Fruit fly (Drosophila melanogaster) whole organism, embryonic: ENCODE data around the gene Dph5.

Experiments used
- Awh ChIP-seq: fragments of 200-800 bp; sonication (Bioruptor generic); IDR thresholded peaks from 2 replicates; pipeline ENCODE4, ENCODE4 v1.3.6; 2022; ENCODE audit warnings: missing biosample characterization, missing genetic modification characterization
- Bdp1 ChIP-seq: fragments of 200-800 bp; sonication (Bioruptor generic); optimal IDR thresholded peaks from 3 replicates; lab custom pipeline; 2016; ENCODE audit warnings: missing biosample characterization, missing genetic modification characterization
- CG1024 ChIP-seq: fragments of 200-800 bp; sonication (Bioruptor generic); IDR thresholded peaks from 2 replicates; pipeline ENCODE4 v1.3.6; 2022; ENCODE audit warnings: missing biosample characterization, missing genetic modification characterization
- CG10274 ChIP-seq: fragments of 200-800 bp; sonication (Bioruptor generic); optimal IDR thresholded peaks from 3 replicates; lab custom pipeline; 2017; ENCODE audit warnings: missing biosample characterization, mild to moderate bottlenecking, missing genetic modification characterization
- CG11085 ChIP-seq: fragments of 200-800 bp; sonication (Bioruptor generic); IDR thresholded peaks from 2 replicates; pipeline ENCODE4 v1.3.6; 2022; ENCODE audit warnings: missing biosample characterization, missing genetic modification characterization
- CG14441 ChIP-seq: fragments of 200-800 bp; sonication (Bioruptor generic); IDR thresholded peaks from 2 replicates; pipeline ENCODE4 v1.3.6; 2022; ENCODE audit warnings: missing biosample characterization, missing genetic modification characterization
- CG15696 ChIP-seq: fragments of 200-800 bp; sonication (Bioruptor generic); optimal IDR thresholded peaks from 2 replicates; lab custom pipeline; 2019; ENCODE audit warnings: missing biosample characterization, mild to moderate bottlenecking, missing genetic modification characterization, moderate library complexity
- CG17359 ChIP-seq: fragments of 200-800 bp; sonication (Bioruptor generic); optimal IDR thresholded peaks from 3 replicates; lab custom pipeline; 2018; ENCODE audit warnings: missing biosample characterization, mild to moderate bottlenecking, missing genetic modification characterization, moderate library complexity
- CG17829 ChIP-seq: fragments of 200-800 bp; optimal IDR thresholded peaks from 2 replicates; lab custom pipeline; 2019; ENCODE audit warnings: missing biosample characterization, mild to moderate bottlenecking, missing genetic modification characterization, moderate library complexity
- CG1792 ChIP-seq: fragments of 200-800 bp; sonication (Bioruptor generic); optimal IDR thresholded peaks from 2 replicates; lab custom pipeline; 2016; ENCODE audit warnings: missing biosample characterization, missing genetic modification characterization
- CG2678 ChIP-seq: fragments of 200-800 bp; sonication (Bioruptor generic); optimal IDR thresholded peaks from 3 replicates; lab custom pipeline; 2019; ENCODE audit warnings: missing biosample characterization, mild to moderate bottlenecking, missing genetic modification characterization, moderate library complexity
- CG31388 ChIP-seq: fragments of 200-800 bp; sonication (Bioruptor generic); optimal IDR thresholded peaks from 2 replicates; lab custom pipeline; 2016; ENCODE audit warnings: missing biosample characterization, missing genetic modification characterization
- CG32532 ChIP-seq: fragments of 200-800 bp; sonication (Bioruptor generic); IDR thresholded peaks from 2 replicates; pipeline ENCODE4 v1.3.6; 2022; ENCODE audit warnings: missing biosample characterization, missing genetic modification characterization
- CG34376 ChIP-seq: fragments of 200-800 bp; sonication (Bioruptor generic); optimal IDR thresholded peaks from 2 replicates; lab custom pipeline; 2018; ENCODE audit warnings: missing biosample characterization, mild to moderate bottlenecking, missing genetic modification characterization
- CG43689 ChIP-seq: fragments of 200-800 bp; sonication (Bioruptor generic); IDR thresholded peaks from 2 replicates; pipeline ENCODE4 v1.3.6; 2022; ENCODE audit warnings: missing biosample characterization, missing genetic modification characterization
- CG4617 ChIP-seq: fragments of 200-800 bp; sonication (Bioruptor generic); optimal IDR thresholded peaks from 3 replicates; lab custom pipeline; 2016; ENCODE audit warnings: missing biosample characterization, missing genetic modification characterization, borderline replicate concordance
- CG7271 ChIP-seq: fragments of 200-800 bp; sonication (Bioruptor generic); optimal IDR thresholded peaks from 2 replicates; lab custom pipeline; 2018; ENCODE audit warnings: missing biosample characterization, mild to moderate bottlenecking, missing genetic modification characterization, moderate library complexity
- CG7372 ChIP-seq: fragments of 200-800 bp; sonication (Bioruptor generic); IDR thresholded peaks from 2 replicates; pipeline ENCODE4 v1.3.6; 2022; ENCODE audit warnings: missing biosample characterization, missing genetic modification characterization
- CG8924 ChIP-seq: fragments of 200-800 bp; optimal IDR thresholded peaks from 3 replicates; lab custom pipeline; 2019; ENCODE audit warnings: missing biosample characterization, mild to moderate bottlenecking, missing genetic modification characterization, moderate library complexity
- CG9215 ChIP-seq: fragments of 200-800 bp; sonication (Bioruptor generic); IDR thresholded peaks from 2 replicates; pipeline ENCODE4 v1.3.6; 2022; ENCODE audit warnings: missing biosample characterization, missing genetic modification characterization
- CG9876 ChIP-seq: fragments of 200-800 bp; sonication (Bioruptor generic); optimal IDR thresholded peaks from 2 replicates; lab custom pipeline; 2016; ENCODE audit warnings: missing biosample characterization, missing genetic modification characterization
- CTCF ChIP-seq: fragments of 200-800 bp; sonication (Bioruptor generic); optimal IDR thresholded peaks from 2 replicates; lab custom pipeline; 2017; ENCODE audit warnings: missing biosample characterization, mild to moderate bottlenecking, missing genetic modification characterization, moderate library complexity
- Deaf1 ChIP-seq: fragments of 200-800 bp; optimal IDR thresholded peaks from 3 replicates; lab custom pipeline; 2019; ENCODE audit warnings: missing biosample characterization, mild to moderate bottlenecking, missing genetic modification characterization, moderate library complexity
- Dip3 ChIP-seq: fragments of 200-800 bp; sonication (Bioruptor generic); optimal IDR thresholded peaks from 3 replicates; lab custom pipeline; 2016; ENCODE audit warnings: missing biosample characterization, missing genetic modification characterization
- Eip74EF ChIP-seq, 2 experiments: fragments of 200-800 bp in 1 of 2; fragments of >200 bp in 1 of 2; sonication (Bioruptor generic) in 1 of 2; optimal IDR thresholded peaks; 2 replicates each; lab custom pipeline; 2017 to 2019; ENCODE audit warnings: missing biosample characterization in 2 of 2, missing genetic modification characterization in 2 of 2, mild to moderate bottlenecking in 1 of 2, moderate library complexity in 1 of 2
- Ets97D ChIP-seq: fragments of 200-800 bp; sonication (Bioruptor generic); optimal IDR thresholded peaks from 3 replicates; lab custom pipeline; 2016; ENCODE audit warnings: missing biosample characterization, missing genetic modification characterization
- H15 ChIP-seq: fragments of 200-800 bp; sonication (Bioruptor generic); IDR thresholded peaks from 3 replicates; pipeline ENCODE4 v1.3.6; 2022; ENCODE audit warnings: missing biosample characterization, missing genetic modification characterization
- Meics ChIP-seq: fragments of 200-800 bp; sonication (Bioruptor generic); optimal IDR thresholded peaks from 2 replicates; lab custom pipeline; 2017; ENCODE audit warnings: missing biosample characterization, mild to moderate bottlenecking, missing genetic modification characterization
- Scr ChIP-seq: fragments of 200-800 bp; sonication (Bioruptor generic); IDR thresholded peaks from 2 replicates; pipeline ENCODE4 v1.3.6; 2022; ENCODE audit warnings: missing biosample characterization, missing genetic modification characterization; ENCODE audit not compliant: partially characterized antibody
- Stat92E ChIP-seq, 3 experiments: fragments of >200 bp in 2 of 3; fragments of 200-800 bp in 1 of 3; sonication (Bioruptor generic) in 1 of 3; optimal IDR thresholded peaks; 2 replicates each; lab custom pipeline; 2017 to 2019; ENCODE audit warnings: missing biosample characterization in 3 of 3, missing genetic modification characterization in 3 of 3, mild to moderate bottlenecking in 1 of 3, moderate library complexity in 1 of 3
- TFAM ChIP-seq: fragments of 200-800 bp; sonication (Bioruptor generic); optimal IDR thresholded peaks from 2 replicates; lab custom pipeline; 2017; ENCODE audit warnings: missing biosample characterization, missing genetic modification characterization, inconsistent platforms
- Vsx1 ChIP-seq: fragments of 200-800 bp; sonication (Bioruptor generic); optimal IDR thresholded peaks from 2 replicates; lab custom pipeline; 2017; ENCODE audit warnings: missing biosample characterization, mild to moderate bottlenecking, missing genetic modification characterization, missing genetic modification reagents
- YL-1 ChIP-seq: fragments of 200-800 bp; sonication (Bioruptor generic); optimal IDR thresholded peaks from 3 replicates; lab custom pipeline; 2017; ENCODE audit warnings: missing biosample characterization, mild to moderate bottlenecking, missing genetic modification characterization
- danr ChIP-seq: fragments of 200-800 bp; sonication (Bioruptor generic); IDR thresholded peaks from 2 replicates; pipeline ENCODE4 v1.3.6; 2022; ENCODE audit warnings: missing biosample characterization, missing genetic modification characterization
- gce ChIP-seq: fragments of 200-800 bp; sonication (Bioruptor generic); IDR thresholded peaks from 3 replicates; pipeline ENCODE4 v1.3.6; 2022; ENCODE audit warnings: missing biosample characterization, missing genetic modification characterization
- h ChIP-seq: fragments of >200 bp; optimal IDR thresholded peaks from 2 replicates; lab custom pipeline; 2017
- ind ChIP-seq: fragments of 200-800 bp; sonication (Bioruptor generic); optimal IDR thresholded peaks from 3 replicates; lab custom pipeline; 2016; ENCODE audit warnings: missing biosample characterization, missing genetic modification characterization
- kah ChIP-seq: fragments of 200-800 bp; sonication (Bioruptor generic); optimal IDR thresholded peaks from 2 replicates; lab custom pipeline; 2018; ENCODE audit warnings: missing biosample characterization, mild to moderate bottlenecking, missing genetic modification characterization
- mam ChIP-seq: fragments of 200-800 bp; sonication (Bioruptor generic); optimal IDR thresholded peaks from 3 replicates; lab custom pipeline; 2016; ENCODE audit warnings: missing biosample characterization, missing genetic modification characterization
- p53 ChIP-seq: fragments of 200-800 bp; sonication (Bioruptor generic); optimal IDR thresholded peaks from 2 replicates; lab custom pipeline; 2016; ENCODE audit warnings: missing biosample characterization, missing genetic modification characterization
- pho ChIP-seq: fragments of 200-800 bp; sonication (Bioruptor generic); optimal IDR thresholded peaks from 2 replicates; lab custom pipeline; 2016; ENCODE audit warnings: missing biosample characterization, missing genetic modification characterization
- phol ChIP-seq: fragments of 200-800 bp; sonication (Bioruptor generic); optimal IDR thresholded peaks from 3 replicates; lab custom pipeline; 2018; ENCODE audit warnings: missing biosample characterization, mild to moderate bottlenecking, missing genetic modification characterization, moderate library complexity
- pum ChIP-seq: fragments of 200-800 bp; sonication (Bioruptor generic); optimal IDR thresholded peaks from 2 replicates; lab custom pipeline; 2016; ENCODE audit warnings: missing biosample characterization, missing genetic modification characterization
- row ChIP-seq: fragments of 200-800 bp; sonication (Bioruptor generic); IDR thresholded peaks from 3 replicates; pipeline ENCODE4 v1.3.6; 2022; ENCODE audit warnings: missing biosample characterization, missing genetic modification characterization
- sens-2 ChIP-seq: fragments of 200-800 bp; sonication (Bioruptor generic); IDR thresholded peaks from 2 replicates; pipeline ENCODE4 v1.3.6; 2022; ENCODE audit warnings: missing biosample characterization, missing genetic modification characterization
- sim ChIP-seq: fragments of 200-800 bp; sonication (Bioruptor generic); IDR thresholded peaks from 2 replicates; pipeline ENCODE4 v1.3.6; 2022; ENCODE audit warnings: missing biosample characterization, missing genetic modification characterization
- sima ChIP-seq: fragments of 200-800 bp; sonication (Bioruptor generic); optimal IDR thresholded peaks from 2 replicates; lab custom pipeline; 2016; ENCODE audit warnings: missing biosample characterization, missing genetic modification characterization
- toy ChIP-seq: fragments of 200-800 bp; sonication (Bioruptor generic); IDR thresholded peaks from 2 replicates; pipeline ENCODE4 v1.3.6; 2022; ENCODE audit warnings: missing biosample characterization, missing genetic modification characterization
- tup ChIP-seq: fragments of 200-800 bp; sonication (Bioruptor generic); optimal IDR thresholded peaks from 2 replicates; lab custom pipeline; 2016; ENCODE audit warnings: missing biosample characterization, mild to moderate bottlenecking, missing genetic modification characterization, moderate library complexity
- unpg ChIP-seq: fragments of 200-800 bp; sonication (Bioruptor generic); optimal IDR thresholded peaks from 3 replicates; lab custom pipeline; 2018; ENCODE audit warnings: missing biosample characterization, mild to moderate bottlenecking, missing genetic modification characterization, moderate library complexity
- vvl ChIP-seq: fragments of 200-800 bp; sonication (Bioruptor generic); IDR thresholded peaks from 2 replicates; pipeline ENCODE4 v1.3.6; 2022; ENCODE audit warnings: missing biosample characterization, missing genetic modification characterization
- zen ChIP-seq: fragments of 200-800 bp; sonication (Bioruptor generic); optimal IDR thresholded peaks from 3 replicates; lab custom pipeline; 2018; ENCODE audit warnings: missing biosample characterization, mild to moderate bottlenecking, missing genetic modification characterization, moderate library complexity
- zfh1 ChIP-seq: fragments of 200-800 bp; sonication (Bioruptor generic); IDR thresholded peaks from 3 replicates; pipeline ENCODE4 v1.3.6; 2022; ENCODE audit warnings: missing biosample characterization, missing genetic modification characterization

The Dph5 gene

DNA sequence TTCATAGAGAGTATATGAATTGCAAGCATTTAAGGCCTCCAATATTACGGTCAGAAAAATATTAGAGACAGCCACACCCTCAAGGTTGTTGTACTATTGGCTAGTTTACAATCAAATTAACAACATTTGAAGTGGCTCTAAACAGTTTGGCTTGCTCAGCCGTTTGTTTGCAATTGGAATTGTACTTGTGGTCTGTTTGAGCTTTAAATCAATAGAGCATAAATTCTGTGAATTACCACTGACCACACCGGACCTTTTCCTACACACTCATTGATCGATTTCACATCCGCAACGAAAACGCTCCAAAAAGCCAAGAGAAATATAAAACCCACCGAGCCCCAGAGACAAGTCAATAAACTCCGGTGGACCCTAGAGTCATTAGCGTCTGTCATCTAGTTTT lies 9.4 kb downstream of the Dph5 start (continued):
- TF ChIP-seq Bdp1 (no peak), phol (tag; lab: Kevin White, UChicago) (no peak), CG17829 (no peak), CG9215 (GFP tag; lab: Robert Waterston, UW) (no peak), pho (GFP tag; lab: Kevin White, UChicago) (no peak), CG4617 (GFP tag; lab: Kevin White, UChicago) (no peak), kah (GFP tag; lab: Kevin White, UChicago) (no peak), Stat92E (GFP tag; optimal IDR thresholded peaks at IDR 0.05; lab: Kevin White, UChicago) (no peak), CG15696 (no peak), Dip3 (GFP tag; lab: Kevin White, UChicago) (no peak), Awh (GFP tag; lab: Robert Waterston, UW) (0 out of 2 replicates have a peak, but pooled peaks have one; percentile 33), zen (no peak), CG9876 (GFP tag; lab: Kevin White, UChicago) (no peak), CG31388 (GFP tag; lab: Kevin White, UChicago) (no peak), Vsx1 (GFP tag; lab: Kevin White, UChicago) (peak; percentile 14), sima (GFP tag; lab: Kevin White, UChicago) (no peak), mam (no peak), Meics (no peak), CG34376 (GFP tag; lab: Kevin White, UChicago) (no peak), Ets97D (GFP tag; lab: Kevin White, UChicago) (no peak), danr (GFP tag; lab: Robert Waterston, UW) (no peak), h (no peak), CG1024 (GFP tag; lab: Robert Waterston, UW) (no peak), CG1792 (GFP tag; lab: Kevin White, UChicago) (no peak), CG17359 (tag; lab: Kevin White, UChicago) (peak; percentile 39), vvl (GFP tag; lab: Robert Waterston, UW) (no peak), Scr (GFP tag; lab: Robert Waterston, UW) (no peak), sens-2 (GFP tag; lab: Robert Waterston, UW) (no peak), gce (GFP tag; lab: Robert Waterston, UW) (no peak), Deaf1 (tag; lab: Kevin White, UChicago) (no peak), CG10274 (GFP tag; lab: Kevin White, UChicago) (no peak), TFAM (GFP tag; lab: Kevin White, UChicago) (no peak), CG2678 (tag; lab: Kevin White, UChicago) (peak; percentile 44), sim (GFP tag; lab: Robert Waterston, UW) (no peak), tup (GFP tag; lab: Kevin White, UChicago) (no peak), row (GFP tag; lab: Robert Waterston, UW) (no peak), CG43689 (GFP tag; lab: Robert Waterston, UW) (no peak), YL-1 (GFP tag; lab: Kevin White, UChicago) (no peak), ind (GFP tag; lab: Kevin White, UChicago) (no peak), CG11085 (GFP tag; lab: Robert Waterston, UW) (no peak), unpg (GFP tag; lab: Kevin White, UChicago) (no peak), CTCF (GFP tag; lab: Kevin White, UChicago) (no peak), Eip74EF (GFP tag; optimal IDR thresholded peaks at IDR 0.05; lab: Kevin White, UChicago) (no peak), toy (no peak), p53 (GFP tag; lab: Kevin White, UChicago) (no peak), zfh1 (GFP tag; lab: Robert Waterston, UW) (no peak), CG7271 (tag; lab: Kevin White, UChicago) (no peak), CG8924 (tag; lab: Kevin White, UChicago) (no peak), CG32532 (no peak), CG7372 (GFP tag; lab: Robert Waterston, UW) (no peak), pum (GFP tag; lab: Kevin White, UChicago) (no peak), CG14441 (GFP tag; lab: Robert Waterston, UW) (no peak), H15 (no peak)
